Worm (Caenorhabditis elegans): ENCODE data around the gene Y19D10B.8.

- TF ChIP-seq him-1 (tag; optimal IDR thresholded peaks at IDR 0.05) (no peak), dao-5 (tag; optimal IDR thresholded peaks at IDR 0.05) (no peak)
These were observed 29.1 kb downstream of the Y19D10B.8 start, which contains the start of gene Y5H2A.1 for ce11 chrV:2271750-2272149.
